Worm (Caenorhabditis elegans): Measurements from ENCODE around the gene D2007.1.

D2007.1 gene

ce11 chrIII:8124323-8124722, 30.9 kb upstream of the D2007.1 start (continued):
- TF ChIP-seq ceh-82 (tag; optimal IDR thresholded peaks at IDR 0.05) = no peak
- no peak for TF ChIP-seq aly-2 (tag; optimal IDR thresholded peaks at IDR 0.05)
- TF ChIP-seq zfp-2 (tag; optimal IDR thresholded peaks at IDR 0.05) = no peak
- TF ChIP-seq mes-2 (tag; optimal IDR thresholded peaks at IDR 0.05; ENCODE audit: poor library complexity, severe bottlenecking) = peak; percentile 69

ce11 chrIII:8125234-8125633, 30.0 kb upstream of the D2007.1 start:
- TF ChIP-seq dve-1 (tag; optimal IDR thresholded peaks at IDR 0.05; ENCODE audit: insufficient read depth) (peak; percentile 79), nhr-48 (tag; optimal IDR thresholded peaks at IDR 0.05) (peak; percentile 50), mdl-1 (tag; optimal IDR thresholded peaks at IDR 0.05) (peak in 1 of 2 experiments; percentile 39), ztf-11 (tag; optimal IDR thresholded peaks at IDR 0.05) (no peak), snpc-4 (tag; optimal IDR thresholded peaks at IDR 0.05) (no peak), dpl-1 (GFP tag; optimal IDR thresholded peaks at IDR 0.05) (peak; percentile 19), aly-2 (tag; optimal IDR thresholded peaks at IDR 0.05) (no peak), php-3 (GFP tag; IDR thresholded peaks at IDR 0.05) (peak; percentile 55; the same call in 1 of the 2 replicates), mep-1 (tag; optimal IDR thresholded peaks at IDR 0.05) (peak; percentile 63), cey-2 (tag; optimal IDR thresholded peaks at IDR 0.05; ENCODE audit: borderline replicate concordance, insufficient read depth) (peak; percentile 65), zip-2 (tag; optimal IDR thresholded peaks at IDR 0.05) (peak; percentile 36), hlh-30 (tag; optimal IDR thresholded peaks at IDR 0.05; ENCODE audit: insufficient read depth) (peak; percentile 27), mes-2 (tag; optimal IDR thresholded peaks at IDR 0.05; ENCODE audit: poor library complexity, severe bottlenecking) (peak; percentile 73), ceh-82 (tag; optimal IDR thresholded peaks at IDR 0.05) (no peak), rbr-2 (tag; optimal IDR thresholded peaks at IDR 0.05) (peak; percentile 53), dmd-6 (GFP tag; IDR thresholded peaks at IDR 0.05) (peak; percentile 50; the same call in 1 of the 2 replicates), lsy-2 (tag; optimal IDR thresholded peaks at IDR 0.05) (peak in 1 of 2 experiments; percentile 79), lin-38 (GFP tag; IDR thresholded peaks at IDR 0.05) (peak; percentile 45; the same call in 1 of the 2 replicates), nhr-28 (tag; optimal IDR thresholded peaks at IDR 0.05) (peak; percentile 72), unc-62 (GFP tag; optimal IDR thresholded peaks at IDR 0.05 in 1 of 2) (peak in 1 of 2 experiments; percentile 93), unc-62 (tag; optimal IDR thresholded peaks at IDR 0.05) (no peak), snpc-1.2 (GFP tag; IDR thresholded peaks at IDR 0.05) (no peak), hmg-1.1 (GFP tag; IDR thresholded peaks at IDR 0.05) (peak; percentile 61), daf-16 (GFP tag; optimal IDR thresholded peaks at IDR 0.05) (no peak), daf-16 (tag; optimal IDR thresholded peaks at IDR 0.05) (peak; percentile 59), hlh-11 (tag; optimal IDR thresholded peaks at IDR 0.05) (peak; percentile 68), zag-1 (tag; optimal IDR thresholded peaks at IDR 0.05) (no peak), nhr-6 (tag; optimal IDR thresholded peaks at IDR 0.05) (peak; percentile 22), aha-1 (tag) (peak; percentile 35), hif-1 (tag; optimal IDR thresholded peaks at IDR 0.05) (peak in 1 of 2 experiments; percentile 10), Y48G9A.11 (GFP tag; IDR thresholded peaks at IDR 0.05) (no peak)

- TF ChIP-seq hlh-11 (tag; optimal IDR thresholded peaks at IDR 0.05) = peak; percentile 47
- no peak for TF ChIP-seq lim-7 (GFP tag; IDR thresholded peaks at IDR 0.05)
- no peak for TF ChIP-seq snpc-1.2 (GFP tag; IDR thresholded peaks at IDR 0.05)
- TF ChIP-seq mxl-3 (GFP tag; optimal IDR thresholded peaks at IDR 0.05) = peak; percentile 41
- no peak for TF ChIP-seq skn-1 (tag; optimal IDR thresholded peaks at IDR 0.05)
- TF ChIP-seq zfp-3 (GFP tag; conservative IDR thresholded peaks at IDR 0.05) = no peak
- no peak for TF ChIP-seq php-3 (GFP tag; IDR thresholded peaks at IDR 0.05)
- no peak for TF ChIP-seq lir-3 (tag; optimal IDR thresholded peaks at IDR 0.05)
- no peak for TF ChIP-seq nhr-25 (tag; optimal IDR thresholded peaks at IDR 0.05; ENCODE audit: borderline replicate concordance, insufficient read depth)
- TF ChIP-seq nhr-42 (GFP tag; IDR thresholded peaks at IDR 0.05) = no peak
- TF ChIP-seq spr-1 (tag; optimal IDR thresholded peaks at IDR 0.05) = no peak
- no peak for TF ChIP-seq T26A8.4 (GFP tag; IDR thresholded peaks at IDR 0.05)
- no peak for TF ChIP-seq tra-1 (GFP tag; IDR thresholded peaks at IDR 0.05)
- TF ChIP-seq T20F7.1 (GFP tag; optimal IDR thresholded peaks at IDR 0.05) = no peak
- no peak for TF ChIP-seq lin-38 (GFP tag; IDR thresholded peaks at IDR 0.05)
- TF ChIP-seq rbr-2 (tag; optimal IDR thresholded peaks at IDR 0.05) = peak; percentile 13
- TF ChIP-seq madf-5 (GFP tag; IDR thresholded peaks at IDR 0.05) = no peak
- no peak for TF ChIP-seq lin-13 (GFP tag; optimal IDR thresholded peaks at IDR 0.05)
- no peak for TF ChIP-seq mxl-2 (GFP tag; conservative IDR thresholded peaks at IDR 0.05)
- peak; percentile 33; the same call in 1 of the 2 replicates for TF ChIP-seq dmd-6 (GFP tag; IDR thresholded peaks at IDR 0.05)
- TF ChIP-seq nhr-6 (tag; optimal IDR thresholded peaks at IDR 0.05) = peak; percentile 14
- no peak for TF ChIP-seq zip-2 (tag; optimal IDR thresholded peaks at IDR 0.05)
- TF ChIP-seq ztf-11 (tag; optimal IDR thresholded peaks at IDR 0.05) = no peak
- no peak for TF ChIP-seq ama-1 (optimal IDR thresholded peaks at IDR 0.05)
- no peak for TF ChIP-seq dve-1 (tag; optimal IDR thresholded peaks at IDR 0.05; ENCODE audit: insufficient read depth)
These were observed 28.3 kb upstream of the D2007.1 start for ce11 chrIII:8126978-8127377.

Measured in whole organism, L4 larva.